Fruit fly (Drosophila melanogaster) whole organism, wandering third instar larva: Measurements from ENCODE around the gene Golgin104.

Experiments used
- Dif ChIP-seq: fragments of 200-275, 200-300 bp; sonication (Bioruptor generic); optimal IDR thresholded peaks from 2 replicates; lab custom pipeline; 2018; ENCODE audit warnings: missing biosample characterization, missing genetic modification characterization; ENCODE audit not compliant: partially characterized antibody
- Hr83 ChIP-seq: fragments of 200-300 bp; sonication (Bioruptor generic); optimal IDR thresholded peaks from 2 replicates; lab custom pipeline; 2016; ENCODE audit warnings: missing biosample characterization, mild to moderate bottlenecking, missing genetic modification characterization, moderate library complexity; ENCODE audit not compliant: poor library complexity, severe bottlenecking
- Jra ChIP-seq: sonication (Bioruptor generic); optimal IDR thresholded peaks from 2 replicates; lab custom pipeline; 2016; ENCODE audit warnings: missing biosample characterization, missing genetic modification characterization
- OdsH ChIP-seq: fragments of 200-800 bp; sonication (Bioruptor generic); optimal IDR thresholded peaks from 2 replicates; lab custom pipeline; 2016; ENCODE audit warnings: missing biosample characterization, mild to moderate bottlenecking, missing genetic modification characterization
- Sp1 ChIP-seq: fragments of 200-800 bp; sonication (Bioruptor generic); optimal IDR thresholded peaks from 3 replicates; lab custom pipeline; 2019; ENCODE audit warnings: missing biosample characterization, mild to moderate bottlenecking, missing genetic modification characterization, moderate library complexity
- h ChIP-seq: fragments of 200-800 bp; sonication (Bioruptor generic); optimal IDR thresholded peaks from 3 replicates; lab custom pipeline; 2016; ENCODE audit warnings: missing biosample characterization, mild to moderate bottlenecking, missing genetic modification characterization
- lola ChIP-seq: fragments of >200 bp; optimal IDR thresholded peaks from 2 replicates; lab custom pipeline; 2017; ENCODE audit warnings: missing biosample characterization, missing genetic modification characterization
- psq ChIP-seq: fragments of 200-800 bp; sonication (Bioruptor generic); optimal IDR thresholded peaks from 3 replicates; lab custom pipeline; 2017; ENCODE audit warnings: missing biosample characterization, mild to moderate bottlenecking, missing genetic modification characterization, moderate library complexity
- sage ChIP-seq: fragments of 200-800 bp; sonication (Bioruptor generic); optimal IDR thresholded peaks from 2 replicates; lab custom pipeline; 2016; ENCODE audit warnings: missing biosample characterization, mild to moderate bottlenecking, missing genetic modification characterization
- usp ChIP-seq: fragments of >200 bp; optimal IDR thresholded peaks from 2 replicates; lab custom pipeline; 2017; ENCODE audit warnings: missing biosample characterization, missing genetic modification characterization

DNA sequence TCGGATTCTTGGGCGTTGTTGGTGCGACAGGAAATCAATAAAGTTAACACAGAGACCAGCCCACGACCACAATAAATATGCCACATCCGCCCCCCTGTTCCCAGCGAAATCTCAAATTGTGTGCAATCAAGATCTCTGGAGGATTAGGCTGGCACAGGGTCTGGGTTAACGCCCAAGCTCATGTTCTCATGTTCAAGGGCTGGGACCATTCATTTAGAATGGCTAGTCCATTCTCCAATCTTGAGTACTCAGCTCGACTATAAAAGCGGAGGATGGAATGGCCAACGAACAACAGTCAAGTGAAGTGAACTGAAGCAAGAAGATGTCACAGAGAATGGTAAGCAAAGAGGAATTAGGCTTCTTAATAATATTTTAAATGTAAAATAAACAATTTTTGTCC is 18.7 kb downstream of the Golgin104 start, which contains the start of gene CG13056:
- TF ChIP-seq Hr83: no peak
- no peak for TF ChIP-seq psq (GFP tag; lab: Kevin White, UChicago)
- TF ChIP-seq Jra (GFP tag; lab: Kevin White, UChicago): no peak
- no peak for TF ChIP-seq Dif (GFP tag; lab: Kevin White, UChicago)
- TF ChIP-seq lola (GFP tag; lab: Kevin White, UChicago): no peak
- TF ChIP-seq Sp1: no peak
- TF ChIP-seq usp (GFP tag; lab: Kevin White, UChicago): no peak
- TF ChIP-seq sage: no peak
- no peak for TF ChIP-seq OdsH (GFP tag; lab: Kevin White, UChicago)
- no peak for TF ChIP-seq h (GFP tag; lab: Kevin White, UChicago)
